Worm (Caenorhabditis elegans) whole organism, L4 larva: ENCODE results near the gene lgc-35.

Experiments
- F26F4.8 ChIP-seq: fragments of 200-800 bp; sonication (Bioruptor generic); conservative IDR thresholded peaks from 2 replicates; pipeline ENCODE4 v1.3.6; 2022; ENCODE audit warnings: missing genetic modification characterization, missing compliant biosample characterization
- F44E2.7 ChIP-seq: fragments of 200-800 bp; sonication (Bioruptor generic); IDR thresholded peaks from 2 replicates; pipeline ENCODE4 v2.1.2; 2022; ENCODE audit warnings: missing genetic modification characterization, missing compliant biosample characterization
- T26A8.4 ChIP-seq: fragments of 200-800 bp; sonication (Bioruptor generic); IDR thresholded peaks from 2 replicates; pipeline ENCODE4 v1.3.6; 2022; ENCODE audit warnings: missing genetic modification characterization, missing compliant biosample characterization
- Y5F2A.4 ChIP-seq: fragments of 200-800 bp; sonication (Bioruptor generic); optimal IDR thresholded peaks from 2 replicates; lab custom pipeline; 2018; ENCODE audit warnings: mild to moderate bottlenecking, missing genetic modification characterization, missing compliant biosample characterization
- aly-2 ChIP-seq: sonication (generic microtip); optimal IDR thresholded peaks from 2 replicates; lab custom pipeline; 2018; ENCODE audit warnings: missing biosample characterization, missing genetic modification characterization
- ama-1 ChIP-seq: fragments of 150-350 bp; optimal IDR thresholded peaks from 2 replicates; lab custom pipeline; 2014; ENCODE audit warnings: inconsistent platforms, mixed read lengths
- arid-1 ChIP-seq: fragments of 200-800 bp; sonication (Bioruptor generic); conservative IDR thresholded peaks from 2 replicates; pipeline ENCODE4 v1.3.6; 2022; ENCODE audit warnings: missing genetic modification reagents, missing genetic modification characterization, missing compliant biosample characterization
- attf-4 ChIP-seq: sonication (generic microtip); optimal IDR thresholded peaks from 3 replicates; lab custom pipeline; 2017; ENCODE audit warnings: missing biosample characterization, missing genetic modification characterization
- ceh-20 ChIP-seq: fragments of 200-800 bp; sonication (Bioruptor generic); IDR thresholded peaks from 2 replicates; pipeline ENCODE4 v1.3.6; 2022; ENCODE audit warnings: missing genetic modification reagents, missing genetic modification characterization, missing compliant biosample characterization
- ceh-44 ChIP-seq: fragments of 200-800 bp; sonication (Bioruptor generic); IDR thresholded peaks from 2 replicates; pipeline ENCODE4 v1.3.6; 2022; ENCODE audit warnings: missing genetic modification reagents, missing genetic modification characterization, missing compliant biosample characterization
- ceh-82 ChIP-seq: sonication (generic microtip); optimal IDR thresholded peaks from 2 replicates; lab custom pipeline; 2017; ENCODE audit warnings: missing biosample characterization, missing genetic modification characterization
- ces-1 ChIP-seq: fragments of 150-350 bp; sonication (generic microtip); optimal IDR thresholded peaks from 4 replicates; lab custom pipeline; 2014; ENCODE audit warnings: missing biosample characterization, missing genetic modification reagents, missing genetic modification characterization
- cey-2 ChIP-seq: sonication (generic microtip); optimal IDR thresholded peaks from 3 replicates; lab custom pipeline; 2017; ENCODE audit warnings: missing genetic modification characterization, mild to moderate bottlenecking, missing compliant biosample characterization, antibody characterized with exemption, borderline replicate concordance; ENCODE audit not compliant: insufficient read depth
- daf-12 ChIP-seq: fragments of 150-350 bp; optimal IDR thresholded peaks from 2 replicates; lab custom pipeline; 2014; ENCODE audit warnings: missing biosample characterization, missing genetic modification reagents, missing genetic modification characterization
- daf-8 ChIP-seq: fragments of 200-800 bp; sonication (Bioruptor generic); IDR thresholded peaks from 2 replicates; pipeline ENCODE4 v1.3.6; 2022; ENCODE audit warnings: missing genetic modification characterization, missing compliant biosample characterization
- dmd-8 ChIP-seq: fragments of 200-800 bp; sonication (Bioruptor generic); IDR thresholded peaks from 2 replicates; pipeline ENCODE4 v1.3.6; 2022; ENCODE audit warnings: missing genetic modification characterization, missing compliant biosample characterization
- dve-1 ChIP-seq: sonication (generic microtip); optimal IDR thresholded peaks from 2 replicates; lab custom pipeline; 2017; ENCODE audit warnings: antibody characterized with exemption, mild to moderate bottlenecking, missing genetic modification characterization, missing compliant biosample characterization; ENCODE audit not compliant: insufficient read depth
- egl-27 ChIP-seq: sonication (generic microtip); optimal IDR thresholded peaks from 3 replicates; lab custom pipeline; 2017; ENCODE audit warnings: missing biosample characterization, missing genetic modification reagents, missing genetic modification characterization
- fos-1 ChIP-seq: fragments of 150-350 bp; optimal IDR thresholded peaks from 2 replicates; lab custom pipeline; 2014; ENCODE audit warnings: missing biosample characterization, missing genetic modification characterization
- hif-1 ChIP-seq, 2 experiments: sonication (generic microtip); optimal IDR thresholded peaks; 2 replicates each; lab custom pipeline; 2016 to 2017; ENCODE audit warnings: missing compliant biosample characterization in 2 of 2, missing genetic modification characterization in 2 of 2, missing genetic modification reagents in 2 of 2, missing genotype in 2 of 2, mild to moderate bottlenecking in 1 of 2
- hlh-30 ChIP-seq: sonication (generic microtip); optimal IDR thresholded peaks from 2 replicates; lab custom pipeline; 2017; ENCODE audit warnings: antibody characterized with exemption, mild to moderate bottlenecking, missing genetic modification characterization, missing compliant biosample characterization; ENCODE audit not compliant: insufficient read depth
- lin-13 ChIP-seq: fragments of 150-350 bp; optimal IDR thresholded peaks from 2 replicates; lab custom pipeline; 2014; ENCODE audit warnings: missing biosample characterization, missing genetic modification reagents, missing genetic modification characterization
- lin-15B ChIP-seq: fragments of 150-350 bp; sonication (generic microtip); optimal IDR thresholded peaks from 3 replicates; lab custom pipeline; 2014; ENCODE audit warnings: missing biosample characterization, missing genetic modification characterization
- lir-3 ChIP-seq: sonication (generic microtip); optimal IDR thresholded peaks from 2 replicates; lab custom pipeline; 2016; ENCODE audit warnings: mild to moderate bottlenecking, missing genetic modification characterization, missing compliant biosample characterization
- lsy-2 ChIP-seq, 2 experiments: fragments of 150-350 bp in 1 of 2; sonication (generic microtip) in 1 of 2; optimal IDR thresholded peaks; 2 replicates each; lab custom pipeline; 2014 to 2017; ENCODE audit warnings: missing biosample characterization in 2 of 2, missing genetic modification characterization in 2 of 2
- madf-5 ChIP-seq, 2 experiments: fragments of 200-800 bp; sonication (Bioruptor generic); IDR thresholded peaks; 2 replicates each; pipeline ENCODE4 v1.3.6; 2022; ENCODE audit warnings: missing compliant biosample characterization in 2 of 2, missing genetic modification characterization in 2 of 2
- mdt-29 ChIP-seq: fragments of 200-800 bp; sonication (Bioruptor generic); IDR thresholded peaks from 2 replicates; pipeline ENCODE4 v1.3.6; 2022; ENCODE audit warnings: missing genetic modification reagents, missing genetic modification characterization, missing compliant biosample characterization
- mep-1 ChIP-seq: fragments of 150-350 bp; sonication (generic microtip); optimal IDR thresholded peaks from 3 replicates; lab custom pipeline; 2014; ENCODE audit warnings: missing biosample characterization, missing genetic modification characterization
- mxl-3 ChIP-seq: fragments of 200-800 bp; sonication (Bioruptor generic); optimal IDR thresholded peaks from 2 replicates; lab custom pipeline; 2018; ENCODE audit warnings: mild to moderate bottlenecking, missing genetic modification characterization, missing compliant biosample characterization
- nhr-10 ChIP-seq: fragments of 150-350 bp; optimal IDR thresholded peaks from 2 replicates; lab custom pipeline; 2014; ENCODE audit warnings: missing biosample characterization, missing genetic modification characterization
- nhr-102 ChIP-seq: sonication (generic microtip); optimal IDR thresholded peaks from 2 replicates; lab custom pipeline; 2016; ENCODE audit warnings: mild to moderate bottlenecking, missing genetic modification characterization, moderate library complexity, missing compliant biosample characterization
- nhr-11 ChIP-seq: fragments of 150-350 bp; optimal IDR thresholded peaks from 2 replicates; lab custom pipeline; 2014; ENCODE audit warnings: missing biosample characterization, missing genetic modification characterization
- nhr-111 ChIP-seq: fragments of 200-800 bp; sonication (Bioruptor generic); optimal IDR thresholded peaks from 2 replicates; lab custom pipeline; 2018; ENCODE audit warnings: mild to moderate bottlenecking, missing genetic modification characterization, missing compliant biosample characterization
- nhr-48 ChIP-seq: sonication (generic microtip); optimal IDR thresholded peaks from 2 replicates; lab custom pipeline; 2016; ENCODE audit warnings: mild to moderate bottlenecking, missing genetic modification characterization, missing compliant biosample characterization
- nhr-6 ChIP-seq: fragments of 150-350 bp; optimal IDR thresholded peaks from 2 replicates; lab custom pipeline; 2014; ENCODE audit warnings: missing biosample characterization, missing genetic modification characterization
- nhr-76 ChIP-seq: fragments of 150-350 bp; optimal IDR thresholded peaks from 2 replicates; lab custom pipeline; 2014; ENCODE audit warnings: missing biosample characterization, missing genetic modification characterization
- nhr-77 ChIP-seq: fragments of 150-350 bp; optimal IDR thresholded peaks from 2 replicates; lab custom pipeline; 2014; ENCODE audit warnings: missing biosample characterization, missing genetic modification characterization
- php-3 ChIP-seq: fragments of 200-800 bp; sonication (Bioruptor generic); IDR thresholded peaks from 2 replicates; pipeline ENCODE4 v1.3.6; 2022; ENCODE audit warnings: missing genetic modification reagents, missing genetic modification characterization, missing compliant biosample characterization
- pqm-1 ChIP-seq: sonication (generic microtip); optimal IDR thresholded peaks from 2 replicates; lab custom pipeline; 2017; ENCODE audit warnings: missing biosample characterization, missing genetic modification characterization
- rbr-2 ChIP-seq: sonication (generic microtip); optimal IDR thresholded peaks from 2 replicates; lab custom pipeline; 2016; ENCODE audit warnings: missing genotype, missing genetic modification characterization, missing compliant biosample characterization
- saeg-2 ChIP-seq: fragments of 200-800 bp; sonication (Bioruptor generic); IDR thresholded peaks from 2 replicates; pipeline ENCODE4 v1.3.6; 2022; ENCODE audit warnings: missing genetic modification reagents, missing genetic modification characterization, missing compliant biosample characterization
- sdz-12 ChIP-seq: fragments of 200-800 bp; sonication (Bioruptor generic); optimal IDR thresholded peaks from 2 replicates; lab custom pipeline; 2018; ENCODE audit warnings: mild to moderate bottlenecking, missing genetic modification characterization, missing compliant biosample characterization
- skn-1 ChIP-seq: fragments of 150-350 bp; optimal IDR thresholded peaks from 2 replicates; lab custom pipeline; 2014; ENCODE audit warnings: missing biosample characterization, missing genetic modification characterization
- snpc-1.2 ChIP-seq: fragments of 200-800 bp; sonication (Bioruptor generic); IDR thresholded peaks from 2 replicates; pipeline ENCODE4 v1.3.6; 2022; ENCODE audit warnings: missing genetic modification reagents, missing genetic modification characterization, missing compliant biosample characterization
- spr-3 ChIP-seq: fragments of 200-800 bp; sonication (Bioruptor generic); optimal IDR thresholded peaks from 2 replicates; lab custom pipeline; 2018; ENCODE audit warnings: mild to moderate bottlenecking, missing genetic modification characterization, missing compliant biosample characterization
- tag-97 ChIP-seq: fragments of 200-800 bp; sonication (Bioruptor generic); IDR thresholded peaks from 2 replicates; pipeline ENCODE4 v1.3.6; 2022; ENCODE audit warnings: missing genetic modification characterization, missing compliant biosample characterization
- tra-1 ChIP-seq: fragments of 200-800 bp; sonication (Bioruptor generic); IDR thresholded peaks from 2 replicates; pipeline ENCODE4 v1.3.6; 2022; ENCODE audit warnings: missing genetic modification reagents, missing genetic modification characterization, missing compliant biosample characterization
- unc-62 ChIP-seq, 3 experiments: fragments of 150-350 bp in 1 of 3; sonication (generic microtip); optimal IDR thresholded peaks in 2 of 3; peaks in 1 of 3; 1 replicate in 1 of 3; 2 replicates in 2 of 3; lab custom pipeline; 2014 to 2017; ENCODE audit warnings: missing biosample characterization in 3 of 3, missing genetic modification characterization in 3 of 3, missing genetic modification reagents in 3 of 3, missing genotype in 1 of 3
- vab-7 ChIP-seq: fragments of 200-800 bp; sonication (Bioruptor generic); IDR thresholded peaks from 2 replicates; pipeline ENCODE4 v1.3.6; 2022; ENCODE audit warnings: missing genetic modification reagents, missing genetic modification characterization, missing compliant biosample characterization
- zfp-3 ChIP-seq: fragments of 200-800 bp; sonication (Bioruptor generic); conservative IDR thresholded peaks from 2 replicates; pipeline ENCODE4 v1.3.6; 2022; ENCODE audit warnings: missing genetic modification reagents, missing genetic modification characterization, missing compliant biosample characterization
- ztf-11 ChIP-seq: fragments of 150-350 bp; optimal IDR thresholded peaks from 2 replicates; lab custom pipeline; 2014; ENCODE audit warnings: missing biosample characterization, missing genetic modification characterization
- ztf-7 ChIP-seq: fragments of 150-350 bp; optimal IDR thresholded peaks from 2 replicates; lab custom pipeline; 2014; ENCODE audit warnings: missing biosample characterization, missing genetic modification characterization

lgc-35 gene

DNA sequence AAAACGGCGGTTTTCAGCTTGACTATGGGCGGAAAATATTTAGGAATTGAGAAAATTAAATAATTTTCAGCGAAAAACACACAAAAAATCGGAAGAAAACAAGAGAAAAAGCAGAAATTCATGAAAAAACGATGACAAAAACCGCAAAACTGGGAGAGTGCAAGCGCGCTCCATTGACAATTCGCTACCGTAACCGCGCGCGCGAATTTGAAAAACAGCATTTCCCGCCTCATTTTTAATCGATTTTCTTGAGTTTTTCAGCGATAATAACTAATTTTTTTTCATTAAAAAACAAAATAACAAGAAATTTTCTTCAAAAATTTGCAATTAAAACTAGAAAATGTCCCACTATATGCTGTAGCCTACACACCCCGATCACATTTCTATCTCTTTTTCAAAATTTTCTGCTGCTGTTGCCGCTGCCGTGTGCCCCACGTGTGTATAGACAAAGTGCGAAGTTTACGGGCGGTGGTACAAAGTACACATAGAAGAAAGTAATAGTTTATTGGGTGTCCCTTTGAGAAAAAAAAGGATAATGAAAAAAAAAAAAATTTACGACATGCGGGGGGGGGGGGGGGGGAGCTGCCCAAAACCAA is 39.9 kb downstream of the lgc-35 start (continued):
- TF ChIP-seq hlh-30 (tag; lab: Kevin White, UChicago) (peak; percentile 40), nhr-102 (no peak), hif-1 (tag; optimal IDR thresholded peaks at IDR 0.05; lab: Kevin White, UChicago) (no peak), spr-3 (GFP tag; lab: Kevin White, UChicago) (no peak), daf-8 (GFP tag; lab: Robert Waterston, UW) (no peak), tra-1 (no peak), mdt-29 (GFP tag; lab: Robert Waterston, UW) (no peak), lir-3 (tag; lab: Kevin White, UChicago) (no peak), snpc-1.2 (GFP tag; lab: Robert Waterston, UW) (peak; percentile 29; the same call in 1 of the 2 replicates), lin-13 (GFP tag; lab: Kevin White, UChicago) (no peak), ceh-20 (GFP tag; lab: Robert Waterston, UW) (no peak), zfp-3 (GFP tag; lab: Robert Waterston, UW) (no peak), lin-15B (no peak), nhr-11 (tag; lab: Kevin White, UChicago) (peak; percentile 80), pqm-1 (tag; lab: Kevin White, UChicago) (no peak), saeg-2 (no peak), Y5F2A.4 (GFP tag; lab: Kevin White, UChicago) (no peak), skn-1 (tag; lab: Kevin White, UChicago) (no peak), nhr-76 (no peak), dve-1 (tag; lab: Kevin White, UChicago) (no peak), ztf-11 (tag; lab: Kevin White, UChicago) (no peak), tag-97 (GFP tag; lab: Robert Waterston, UW) (no peak), ces-1 (no peak), ceh-82 (tag; lab: Kevin White, UChicago) (no peak), nhr-48 (tag; lab: Kevin White, UChicago) (no peak), mxl-3 (GFP tag; lab: Kevin White, UChicago) (peak; percentile 84), mep-1 (tag; lab: Kevin White, UChicago) (peak; percentile 46), nhr-6 (tag; lab: Kevin White, UChicago) (no peak), F44E2.7 (GFP tag; lab: Robert Waterston, UW) (no peak), nhr-10 (tag; lab: Kevin White, UChicago) (no peak), unc-62 (GFP tag; optimal IDR thresholded peaks at IDR 0.05 in 1 of 2; lab: Kevin White, UChicago) (no peak), unc-62 (tag; optimal IDR thresholded peaks at IDR 0.05; lab: Kevin White, UChicago) (no peak), ztf-7 (tag; lab: Kevin White, UChicago) (no peak), cey-2 (no peak), fos-1 (no peak), rbr-2 (tag; lab: Kevin White, UChicago) (no peak), vab-7 (GFP tag; lab: Robert Waterston, UW) (no peak), sdz-12 (GFP tag; lab: Kevin White, UChicago) (no peak), ceh-44 (GFP tag; lab: Robert Waterston, UW) (no peak), dmd-8 (GFP tag; lab: Robert Waterston, UW) (no peak), arid-1 (no peak), attf-4 (tag; lab: Kevin White, UChicago) (no peak), nhr-111 (GFP tag; lab: Kevin White, UChicago) (no peak), F26F4.8 (no peak), daf-12 (tag; lab: Kevin White, UChicago) (no peak), nhr-77 (no peak), php-3 (GFP tag; lab: Robert Waterston, UW) (no peak), lsy-2 (tag; optimal IDR thresholded peaks at IDR 0.05; lab: Kevin White, UChicago) (peak; percentile 68 to 89), madf-5 (GFP tag; IDR thresholded peaks at IDR 0.05; lab: Robert Waterston, UW) (no peak), ama-1 (peak; percentile 4), T26A8.4 (GFP tag; lab: Robert Waterston, UW) (no peak), aly-2 (no peak), egl-27 (tag; lab: Kevin White, UChicago) (no peak)
